Worm (Caenorhabditis elegans) whole organism, L4 larva: ENCODE results near the gene srh-59.
A peak's percentile ranks its signal among the peaks of the same experiment; 100 is the strongest.

Source experiments
- F37D6.2 ChIP-seq: sonication (generic microtip); optimal IDR thresholded peaks from 2 replicates; lab custom pipeline; 2016; ENCODE audit warnings: mild to moderate bottlenecking, missing genetic modification characterization, missing compliant biosample characterization
- F49E8.2 ChIP-seq: sonication (generic microtip); optimal IDR thresholded peaks from 2 replicates; lab custom pipeline; 2016; ENCODE audit warnings: missing compliant biosample characterization, mild to moderate bottlenecking, missing genetic modification characterization, borderline replicate concordance
- Y5F2A.4 ChIP-seq: fragments of 200-800 bp; sonication (Bioruptor generic); optimal IDR thresholded peaks from 2 replicates; lab custom pipeline; 2018; ENCODE audit warnings: mild to moderate bottlenecking, missing genetic modification characterization, missing compliant biosample characterization
- Y75B8A.6 ChIP-seq: fragments of 200-800 bp; sonication (Bioruptor generic); IDR thresholded peaks from 2 replicates; pipeline ENCODE4 v1.3.6; 2022; ENCODE audit warnings: missing genetic modification reagents, missing genetic modification characterization, missing compliant biosample characterization
- ceh-28 ChIP-seq: fragments of 150-350 bp; optimal IDR thresholded peaks from 2 replicates; lab custom pipeline; 2014; ENCODE audit warnings: missing biosample characterization, missing genetic modification reagents, missing genetic modification characterization
- ceh-82 ChIP-seq: sonication (generic microtip); optimal IDR thresholded peaks from 2 replicates; lab custom pipeline; 2017; ENCODE audit warnings: missing biosample characterization, missing genetic modification characterization
- ces-1 ChIP-seq: fragments of 150-350 bp; sonication (generic microtip); optimal IDR thresholded peaks from 4 replicates; lab custom pipeline; 2014; ENCODE audit warnings: missing biosample characterization, missing genetic modification reagents, missing genetic modification characterization
- cey-2 ChIP-seq: sonication (generic microtip); optimal IDR thresholded peaks from 3 replicates; lab custom pipeline; 2017; ENCODE audit warnings: missing genetic modification characterization, mild to moderate bottlenecking, missing compliant biosample characterization, antibody characterized with exemption, borderline replicate concordance; ENCODE audit not compliant: insufficient read depth
- daf-12 ChIP-seq: fragments of 150-350 bp; optimal IDR thresholded peaks from 2 replicates; lab custom pipeline; 2014; ENCODE audit warnings: missing biosample characterization, missing genetic modification reagents, missing genetic modification characterization
- dmd-6 ChIP-seq: fragments of 200-800 bp; sonication (Bioruptor generic); IDR thresholded peaks from 2 replicates; pipeline ENCODE4 v1.3.6; 2022; ENCODE audit warnings: missing genetic modification reagents, missing genetic modification characterization, missing compliant biosample characterization
- dpl-1 ChIP-seq: fragments of 150-350 bp; optimal IDR thresholded peaks from 2 replicates; lab custom pipeline; 2014; ENCODE audit warnings: missing biosample characterization, missing genetic modification reagents, missing genetic modification characterization
- gei-8 ChIP-seq: fragments of 200-800 bp; sonication (Bioruptor generic); optimal IDR thresholded peaks from 2 replicates; lab custom pipeline; 2018; ENCODE audit warnings: mild to moderate bottlenecking, missing genetic modification characterization, missing compliant biosample characterization
- hlh-30 ChIP-seq: sonication (generic microtip); optimal IDR thresholded peaks from 2 replicates; lab custom pipeline; 2017; ENCODE audit warnings: antibody characterized with exemption, mild to moderate bottlenecking, missing genetic modification characterization, missing compliant biosample characterization; ENCODE audit not compliant: insufficient read depth
- lin-1 ChIP-seq: fragments of 200-800 bp; sonication (Bioruptor generic); IDR thresholded peaks from 2 replicates; pipeline ENCODE4 v1.3.6; 2022; ENCODE audit warnings: missing genetic modification reagents, missing genetic modification characterization, missing compliant biosample characterization
- lin-38 ChIP-seq: fragments of 200-800 bp; sonication (Bioruptor generic); IDR thresholded peaks from 2 replicates; pipeline ENCODE4 v1.3.6; 2022; ENCODE audit warnings: missing genetic modification reagents, missing genetic modification characterization, missing compliant biosample characterization
- lin-39 ChIP-seq: fragments of 150-350 bp; optimal IDR thresholded peaks from 2 replicates; lab custom pipeline; 2014; ENCODE audit warnings: missing biosample characterization, missing genetic modification reagents, missing genetic modification characterization
- mep-1 ChIP-seq: fragments of 150-350 bp; sonication (generic microtip); optimal IDR thresholded peaks from 3 replicates; lab custom pipeline; 2014; ENCODE audit warnings: missing biosample characterization, missing genetic modification characterization
- mxl-2 ChIP-seq: fragments of 200-800 bp; sonication (Bioruptor generic); conservative IDR thresholded peaks from 2 replicates; pipeline ENCODE4 v1.3.6; 2022; ENCODE audit warnings: missing genetic modification reagents, missing genetic modification characterization, missing compliant biosample characterization
- mxl-3 ChIP-seq: fragments of 200-800 bp; sonication (Bioruptor generic); optimal IDR thresholded peaks from 2 replicates; lab custom pipeline; 2018; ENCODE audit warnings: mild to moderate bottlenecking, missing genetic modification characterization, missing compliant biosample characterization
- nhr-10 ChIP-seq: fragments of 150-350 bp; optimal IDR thresholded peaks from 2 replicates; lab custom pipeline; 2014; ENCODE audit warnings: missing biosample characterization, missing genetic modification characterization
- nhr-102 ChIP-seq: sonication (generic microtip); optimal IDR thresholded peaks from 2 replicates; lab custom pipeline; 2016; ENCODE audit warnings: mild to moderate bottlenecking, missing genetic modification characterization, moderate library complexity, missing compliant biosample characterization
- nhr-11 ChIP-seq: fragments of 150-350 bp; optimal IDR thresholded peaks from 2 replicates; lab custom pipeline; 2014; ENCODE audit warnings: missing biosample characterization, missing genetic modification characterization
- nhr-111 ChIP-seq: fragments of 200-800 bp; sonication (Bioruptor generic); optimal IDR thresholded peaks from 2 replicates; lab custom pipeline; 2018; ENCODE audit warnings: mild to moderate bottlenecking, missing genetic modification characterization, missing compliant biosample characterization
- nhr-28 ChIP-seq: fragments of 150-350 bp; optimal IDR thresholded peaks from 2 replicates; lab custom pipeline; 2014; ENCODE audit warnings: missing biosample characterization, missing genetic modification characterization
- nhr-41 ChIP-seq: fragments of 200-800 bp; sonication (Bioruptor generic); IDR thresholded peaks from 2 replicates; pipeline ENCODE4 v1.3.6; 2022; ENCODE audit warnings: missing genetic modification reagents, missing genetic modification characterization, missing compliant biosample characterization
- nhr-42 ChIP-seq: fragments of 200-800 bp; sonication (Bioruptor generic); IDR thresholded peaks from 2 replicates; pipeline ENCODE4 v1.3.6; 2022; ENCODE audit warnings: missing genetic modification characterization, missing compliant biosample characterization
- nhr-76 ChIP-seq: fragments of 150-350 bp; optimal IDR thresholded peaks from 2 replicates; lab custom pipeline; 2014; ENCODE audit warnings: missing biosample characterization, missing genetic modification characterization
- pqm-1 ChIP-seq: sonication (generic microtip); optimal IDR thresholded peaks from 2 replicates; lab custom pipeline; 2017; ENCODE audit warnings: missing biosample characterization, missing genetic modification characterization
- set-16 ChIP-seq: fragments of 200-800 bp; sonication (Bioruptor generic); IDR thresholded peaks from 2 replicates; pipeline ENCODE4 v1.3.6; 2022; ENCODE audit warnings: missing genetic modification reagents, missing genetic modification characterization, missing compliant biosample characterization
- skn-1 ChIP-seq: fragments of 150-350 bp; optimal IDR thresholded peaks from 2 replicates; lab custom pipeline; 2014; ENCODE audit warnings: missing biosample characterization, missing genetic modification characterization
- spr-1 ChIP-seq: sonication (generic microtip); optimal IDR thresholded peaks from 2 replicates; lab custom pipeline; 2016; ENCODE audit warnings: mild to moderate bottlenecking, missing genetic modification characterization, missing compliant biosample characterization
- unc-130 ChIP-seq: sonication (generic microtip); optimal IDR thresholded peaks from 2 replicates; lab custom pipeline; 2016; ENCODE audit warnings: missing genetic modification reagents, missing genetic modification characterization, missing compliant biosample characterization
- unc-62 ChIP-seq, 3 experiments: fragments of 150-350 bp in 1 of 3; sonication (generic microtip); optimal IDR thresholded peaks in 2 of 3; peaks in 1 of 3; 1 replicate in 1 of 3; 2 replicates in 2 of 3; lab custom pipeline; 2014 to 2017; ENCODE audit warnings: missing biosample characterization in 3 of 3, missing genetic modification characterization in 3 of 3, missing genetic modification reagents in 3 of 3, missing genotype in 1 of 3
- vab-7 ChIP-seq: fragments of 200-800 bp; sonication (Bioruptor generic); IDR thresholded peaks from 2 replicates; pipeline ENCODE4 v1.3.6; 2022; ENCODE audit warnings: missing genetic modification reagents, missing genetic modification characterization, missing compliant biosample characterization
- zip-11 ChIP-seq: fragments of 200-800 bp; sonication (Bioruptor generic); IDR thresholded peaks from 2 replicates; pipeline ENCODE4 v1.3.6; 2022; ENCODE audit warnings: missing genetic modification characterization, missing compliant biosample characterization
- ztf-7 ChIP-seq: fragments of 150-350 bp; optimal IDR thresholded peaks from 2 replicates; lab custom pipeline; 2014; ENCODE audit warnings: missing biosample characterization, missing genetic modification characterization

srh-59 gene

DNA sequence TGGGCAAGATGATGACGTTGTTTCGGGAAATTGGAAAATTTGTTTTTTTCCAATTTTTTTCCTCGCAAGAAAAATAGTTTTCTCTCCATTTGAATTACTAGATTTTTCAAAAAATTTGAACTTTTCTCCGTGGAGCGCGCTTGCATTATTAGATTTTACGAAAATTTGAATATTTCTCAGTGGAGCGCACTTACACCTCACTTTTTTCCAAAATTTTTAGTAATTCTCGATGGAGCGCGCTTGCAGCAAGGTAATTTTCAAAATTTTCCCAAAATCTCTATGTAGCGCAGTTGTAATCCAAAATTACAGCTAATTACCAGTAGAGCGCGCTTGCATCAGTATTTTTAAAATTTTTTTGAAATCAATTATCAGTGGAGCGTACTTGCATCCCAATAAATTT, 27.2 kb upstream of the srh-59 start:
- TF ChIP-seq Y75B8A.6 (no peak), lin-38 (GFP tag; lab: Robert Waterston, UW) (peak; percentile 82), mep-1 (no peak)

DNA sequence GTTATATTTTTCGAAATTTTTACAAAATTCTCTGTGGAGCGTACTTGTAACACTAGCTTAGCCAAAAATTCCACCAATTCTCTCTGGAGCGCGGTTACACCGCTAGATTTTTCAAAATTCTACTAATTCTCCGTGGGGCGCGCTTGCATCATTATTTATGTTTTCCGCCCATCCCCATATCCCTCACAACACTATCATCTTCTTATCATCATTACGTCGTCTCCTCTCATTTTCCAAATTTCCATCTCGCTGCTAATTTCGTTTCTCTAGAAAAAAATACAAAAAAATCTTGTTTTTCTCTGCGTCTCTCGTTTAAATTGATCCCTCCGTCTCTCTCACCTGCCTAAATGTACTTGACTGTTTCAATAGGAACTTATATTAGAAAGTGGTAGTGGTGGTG, 26.6 kb upstream of the srh-59 start:
- peak; percentile 60 for TF ChIP-seq lin-38 (GFP tag; lab: Robert Waterston, UW)
- no peak for TF ChIP-seq set-16
- TF ChIP-seq spr-1 (tag; lab: Kevin White, UChicago), result no peak
- no peak for TF ChIP-seq mxl-3 (GFP tag; lab: Kevin White, UChicago)
- TF ChIP-seq lin-1 (GFP tag; lab: Robert Waterston, UW), result no peak
- no peak for TF ChIP-seq ztf-7
- no peak for TF ChIP-seq unc-130 (GFP tag; lab: Kevin White, UChicago)
- TF ChIP-seq Y75B8A.6, result no peak
- TF ChIP-seq nhr-28 (tag; lab: Kevin White, UChicago), result peak; percentile 1
- TF ChIP-seq dpl-1 (GFP tag; lab: Kevin White, UChicago), result no peak
- TF ChIP-seq zip-11, result no peak
- TF ChIP-seq ceh-28, result no peak

DNA sequence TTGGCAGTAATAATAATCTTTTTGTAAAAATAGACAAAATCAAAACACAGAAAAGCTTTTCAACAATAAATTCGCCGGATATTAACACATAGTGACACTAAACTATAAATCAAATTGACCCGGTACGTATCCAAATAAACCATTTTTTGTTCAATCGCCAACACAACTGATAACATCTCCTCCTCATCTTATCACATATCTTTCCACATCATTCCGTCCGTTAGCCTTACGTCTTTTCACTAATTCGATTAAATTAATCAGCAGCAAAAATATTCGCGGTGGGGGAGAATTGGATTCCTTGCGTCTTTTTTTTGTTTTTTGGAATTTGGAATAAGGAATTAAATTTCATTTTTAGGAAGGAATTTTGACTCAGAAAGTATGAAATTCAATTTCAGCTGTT, 25.3 kb upstream of the srh-59 start:
- TF ChIP-seq Y75B8A.6 (no peak), nhr-11 (tag; lab: Kevin White, UChicago) (no peak), cey-2 (tag; lab: Kevin White, UChicago) (no peak)

DNA sequence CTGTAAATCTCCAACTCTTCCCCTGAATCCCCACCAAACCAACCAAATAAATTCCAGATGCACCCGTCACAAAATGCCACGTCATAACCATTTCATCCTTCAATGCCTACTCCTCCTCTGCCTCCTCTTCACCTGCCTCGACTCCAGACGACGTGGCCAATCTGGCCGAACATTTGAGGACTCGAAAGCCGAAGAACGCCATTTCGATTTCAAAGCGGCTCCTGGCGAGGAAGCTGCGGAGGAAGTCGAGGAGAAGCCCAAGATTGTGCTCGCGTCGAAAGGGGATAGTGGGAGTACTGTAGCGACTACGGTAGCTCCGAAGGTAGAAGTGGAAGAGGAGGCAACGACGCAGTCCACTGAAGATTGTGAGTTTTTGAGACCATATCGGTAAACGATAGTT, 24.4 kb upstream of the srh-59 start, which contains the start of gene lgc-45:
Gene lgc-45 (plus strand): TSS at position 56 of the 400 bp plus-strand sequence.
- TF ChIP-seq unc-62 (GFP tag; optimal IDR thresholded peaks at IDR 0.05 in 1 of 2; lab: Kevin White, UChicago), result peak in 1 of 2 experiments; percentile 52
- TF ChIP-seq unc-62 (tag; optimal IDR thresholded peaks at IDR 0.05; lab: Kevin White, UChicago), result no peak
- TF ChIP-seq set-16, result peak; percentile 53
- TF ChIP-seq nhr-102, result no peak
- TF ChIP-seq vab-7 (GFP tag; lab: Robert Waterston, UW), result no peak
- TF ChIP-seq dmd-6 (GFP tag; lab: Robert Waterston, UW), result no peak
- no peak for TF ChIP-seq nhr-41 (GFP tag; lab: Robert Waterston, UW)

DNA sequence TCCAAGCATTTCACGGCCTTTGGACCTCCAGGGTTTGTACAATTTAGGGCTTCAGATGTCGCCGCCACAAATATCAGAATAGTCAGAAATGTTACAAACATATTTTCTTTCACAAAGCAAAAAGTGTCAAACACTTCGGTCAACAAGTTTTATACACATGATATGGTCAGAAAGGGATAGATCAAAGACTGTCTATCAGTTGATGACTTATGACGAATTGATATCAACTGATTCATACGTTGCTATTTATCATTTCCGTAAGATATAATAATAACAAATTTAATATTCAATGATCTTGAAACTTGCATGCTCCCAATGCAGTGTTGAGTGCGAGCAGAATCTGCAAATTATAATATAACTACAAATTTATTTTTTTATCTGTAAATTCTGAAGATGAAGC, 21.3 kb upstream of the srh-59 start, which contains the start of gene W10G11.1:
Gene W10G11.1 (minus strand): TSS at position 101 of the 400 bp plus-strand sequence.
- no peak for TF ChIP-seq nhr-42 (GFP tag; lab: Robert Waterston, UW)
- no peak for TF ChIP-seq gei-8 (GFP tag; lab: Kevin White, UChicago)
- no peak for TF ChIP-seq skn-1
- no peak for TF ChIP-seq ceh-82 (tag; lab: Kevin White, UChicago)
- TF ChIP-seq lin-39 (tag; lab: Kevin White, UChicago), result no peak
- no peak for TF ChIP-seq Y5F2A.4 (GFP tag; lab: Kevin White, UChicago)
- TF ChIP-seq zip-11, result no peak
- no peak for TF ChIP-seq nhr-10 (tag; lab: Kevin White, UChicago)
- TF ChIP-seq mxl-2 (GFP tag; lab: Robert Waterston, UW), result no peak
- no peak for TF ChIP-seq pqm-1 (tag; lab: Kevin White, UChicago)
- no peak for TF ChIP-seq daf-12 (tag; lab: Kevin White, UChicago)
- TF ChIP-seq ces-1 (GFP tag; lab: Kevin White, UChicago), result no peak
- no peak for TF ChIP-seq hlh-30 (tag; lab: Kevin White, UChicago)
- no peak for TF ChIP-seq F37D6.2
- TF ChIP-seq nhr-76, result no peak
- no peak for TF ChIP-seq ztf-7
- no peak for TF ChIP-seq F49E8.2
- no peak for TF ChIP-seq nhr-111
